Worm (Caenorhabditis elegans): Measurements from ENCODE around the gene H43I07.1.

Gene H43I07.1

ce11 chrV:4189618-4190017 is 14.9 kb upstream of the H43I07.1 start:
- no peak for TF ChIP-seq nhr-25 (tag; optimal IDR thresholded peaks at IDR 0.05)

- TF ChIP-seq R02D3.7 (tag; optimal IDR thresholded peaks at IDR 0.05) (no peak), Y55F3AM.14 (GFP tag; optimal IDR thresholded peaks at IDR 0.05) (peak; percentile 27), mbf-1 (tag; optimal IDR thresholded peaks at IDR 0.05) (no peak), nhr-12 (tag; optimal IDR thresholded peaks at IDR 0.05) (no peak), sma-9 (GFP tag; optimal IDR thresholded peaks at IDR 0.05) (no peak), sma-9 (tag; optimal IDR thresholded peaks at IDR 0.05) (no peak), ZK546.5 (tag; optimal IDR thresholded peaks at IDR 0.05) (no peak), peb-1 (tag; optimal IDR thresholded peaks at IDR 0.05) (no peak), nhr-10 (tag; optimal IDR thresholded peaks at IDR 0.05) (no peak)
Observed at ce11 chrV:4190232-4190631, 14.3 kb upstream of the H43I07.1 start.

ce11 chrV:4192688-4193471 is 11.6 kb upstream of the H43I07.1 start:
- TF ChIP-seq nhr-25 (tag; optimal IDR thresholded peaks at IDR 0.05) (peak; percentile 5), aly-2 (tag; optimal IDR thresholded peaks at IDR 0.05) (no peak), nhr-129 (tag; optimal IDR thresholded peaks at IDR 0.05) (peak; percentile 19), crh-2 (tag; optimal IDR thresholded peaks at IDR 0.05) (no peak), lin-11 (tag; optimal IDR thresholded peaks at IDR 0.05) (no peak), ztf-4 (tag; optimal IDR thresholded peaks at IDR 0.05) (no peak), alr-1 (tag; optimal IDR thresholded peaks at IDR 0.05) (no peak), nhr-6 (tag; optimal IDR thresholded peaks at IDR 0.05) (no peak), C34F6.9 (tag; optimal IDR thresholded peaks at IDR 0.05) (no peak), unc-62 (GFP tag; optimal IDR thresholded peaks at IDR 0.05) (no peak), nhr-237 (tag; optimal IDR thresholded peaks at IDR 0.05) (no peak), nhr-11 (tag; optimal IDR thresholded peaks at IDR 0.05) (no peak), zag-1 (tag; optimal IDR thresholded peaks at IDR 0.05) (no peak), F13H6.1 (tag; optimal IDR thresholded peaks at IDR 0.05) (no peak), sma-3 (GFP tag; optimal IDR thresholded peaks at IDR 0.05) (no peak), R02D3.7 (tag; optimal IDR thresholded peaks at IDR 0.05) (no peak), peb-1 (tag; optimal IDR thresholded peaks at IDR 0.05) (no peak), nhr-23 (tag; optimal IDR thresholded peaks at IDR 0.05) (no peak), sem-4 (tag; optimal IDR thresholded peaks at IDR 0.05) (no peak), nhr-10 (tag; optimal IDR thresholded peaks at IDR 0.05) (no peak), elt-3 (tag; optimal IDR thresholded peaks at IDR 0.05) (no peak), ceh-82 (tag; optimal IDR thresholded peaks at IDR 0.05) (no peak), nhr-21 (tag; optimal IDR thresholded peaks at IDR 0.05) (no peak), unc-55 (GFP tag; optimal IDR thresholded peaks at IDR 0.05) (peak; percentile 17), skn-1 (tag; optimal IDR thresholded peaks at IDR 0.05) (no peak), nhr-12 (tag; optimal IDR thresholded peaks at IDR 0.05) (no peak), Y55F3AM.14 (GFP tag; optimal IDR thresholded peaks at IDR 0.05) (no peak), snpc-4 (tag; optimal IDR thresholded peaks at IDR 0.05) (no peak), fos-1 (tag; optimal IDR thresholded peaks at IDR 0.05) (no peak), gmeb-1 (tag; optimal IDR thresholded peaks at IDR 0.05) (peak; percentile 6), lin-13 (GFP tag; optimal IDR thresholded peaks at IDR 0.05) (no peak), egl-27 (tag; optimal IDR thresholded peaks at IDR 0.05) (no peak), elt-1 (tag; optimal IDR thresholded peaks at IDR 0.05) (no peak), mab-5 (tag; optimal IDR thresholded peaks at IDR 0.05) (no peak), ceh-16 (tag; optimal IDR thresholded peaks at IDR 0.05) (no peak)

DNA sequence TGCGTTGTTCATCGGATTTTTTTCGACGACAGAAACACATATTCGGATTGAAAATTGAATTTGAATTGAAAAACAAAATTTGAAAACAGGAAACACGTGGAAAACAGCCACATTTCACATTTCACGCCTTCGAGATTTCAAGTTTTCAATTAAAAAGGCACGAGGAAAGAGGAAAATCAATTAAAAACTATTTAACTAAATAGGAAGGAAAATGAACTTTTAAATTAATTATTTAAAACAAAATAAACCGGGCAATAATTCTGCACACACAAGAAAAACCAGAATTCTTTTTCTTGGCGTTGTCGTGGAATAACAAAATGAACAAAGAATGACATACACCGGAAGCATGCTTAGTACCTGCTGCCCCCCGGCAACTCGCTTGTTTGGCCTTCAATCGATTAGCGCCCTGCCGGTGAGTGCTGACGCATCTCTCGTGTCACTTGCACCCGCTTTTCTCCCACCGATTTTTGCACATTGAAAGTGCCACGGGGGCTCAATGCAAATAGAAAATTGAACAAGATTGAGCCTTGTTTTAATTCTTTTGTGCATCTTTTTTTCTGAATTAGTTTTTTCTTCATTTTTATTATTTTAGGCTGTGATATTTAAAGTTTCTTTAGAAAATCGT is 9.8 kb upstream of the H43I07.1 start, which contains the start of gene Y45G5AM.9:
Gene Y45G5AM.9 (minus strand): TSS at position 51 of the 625 bp plus-strand sequence.
- peak; percentile 68 to 87 for TF ChIP-seq lsy-2 (tag; optimal IDR thresholded peaks at IDR 0.05)
- peak; percentile 84 for TF ChIP-seq lin-13 (GFP tag; optimal IDR thresholded peaks at IDR 0.05)
- no peak for TF ChIP-seq mbf-1 (tag; optimal IDR thresholded peaks at IDR 0.05)
- TF ChIP-seq unc-62 (GFP tag; optimal IDR thresholded peaks at IDR 0.05), result no peak
- no peak for TF ChIP-seq aly-2 (tag; optimal IDR thresholded peaks at IDR 0.05)
- peak; percentile 4 for TF ChIP-seq zag-1 (tag; optimal IDR thresholded peaks at IDR 0.05)
- peak; percentile 76 for TF ChIP-seq gmeb-1 (tag; optimal IDR thresholded peaks at IDR 0.05)
- TF ChIP-seq elt-3 (tag; optimal IDR thresholded peaks at IDR 0.05), result no peak
- TF ChIP-seq skn-1 (tag; optimal IDR thresholded peaks at IDR 0.05), result no peak
- peak; percentile 72 for TF ChIP-seq snpc-4 (tag; optimal IDR thresholded peaks at IDR 0.05)
- TF ChIP-seq unc-39 (tag; optimal IDR thresholded peaks at IDR 0.05), result no peak
- TF ChIP-seq Y55F3AM.14 (GFP tag; optimal IDR thresholded peaks at IDR 0.05), result no peak
- peak; percentile 24 for TF ChIP-seq sem-4 (tag; optimal IDR thresholded peaks at IDR 0.05)
- TF ChIP-seq mab-5 (tag; optimal IDR thresholded peaks at IDR 0.05), result peak; percentile 68
- no peak for TF ChIP-seq blmp-1 (tag; optimal IDR thresholded peaks at IDR 0.05; ENCODE audit: insufficient read depth)
- TF ChIP-seq ceh-16 (tag; optimal IDR thresholded peaks at IDR 0.05), result no peak
- TF ChIP-seq nhr-12 (tag; optimal IDR thresholded peaks at IDR 0.05), result no peak
- TF ChIP-seq ztf-1 (GFP tag; conservative IDR thresholded peaks at IDR 0.05), result no peak
- TF ChIP-seq ZK546.5 (tag; optimal IDR thresholded peaks at IDR 0.05), result no peak
- peak; percentile 85 for TF ChIP-seq F13H6.1 (tag; optimal IDR thresholded peaks at IDR 0.05)
- no peak for TF ChIP-seq ceh-82 (tag; optimal IDR thresholded peaks at IDR 0.05)
- TF ChIP-seq sma-9 (GFP tag; optimal IDR thresholded peaks at IDR 0.05), result no peak
- TF ChIP-seq sma-9 (tag; optimal IDR thresholded peaks at IDR 0.05), result no peak
- peak; percentile 84 for TF ChIP-seq nhr-25 (tag; optimal IDR thresholded peaks at IDR 0.05)
- TF ChIP-seq peb-1 (tag; optimal IDR thresholded peaks at IDR 0.05), result no peak
- TF ChIP-seq ztf-4 (tag; optimal IDR thresholded peaks at IDR 0.05), result peak; percentile 29
- TF ChIP-seq nhr-21 (tag; optimal IDR thresholded peaks at IDR 0.05), result peak; percentile 62
- TF ChIP-seq fos-1 (tag; optimal IDR thresholded peaks at IDR 0.05), result peak; percentile 54
- no peak for TF ChIP-seq ama-1 (optimal IDR thresholded peaks at IDR 0.05)

All from whole organism, L2 larva.